Worm (Caenorhabditis elegans) whole organism, L3 larva: ENCODE results near the gene pole-2.

Experiments used
- R02D3.7 ChIP-seq: fragments of 150-350 bp; optimal IDR thresholded peaks from 2 replicates; lab custom pipeline; 2014; ENCODE audit warnings: missing biosample characterization, missing genetic modification characterization
- ZK546.5 ChIP-seq: sonication (generic microtip); optimal IDR thresholded peaks from 2 replicates; lab custom pipeline; 2017; ENCODE audit warnings: missing biosample characterization, missing genetic modification characterization
- ama-1 ChIP-seq: fragments of 150-350 bp; optimal IDR thresholded peaks from 2 replicates; lab custom pipeline; 2018
- ceh-16 ChIP-seq: sonication (generic microtip); optimal IDR thresholded peaks from 2 replicates; lab custom pipeline; 2017; ENCODE audit warnings: missing biosample characterization, missing genetic modification characterization
- ceh-28 ChIP-seq: fragments of 150-350 bp; optimal IDR thresholded peaks from 2 replicates; lab custom pipeline; 2014; ENCODE audit warnings: missing biosample characterization, missing genetic modification reagents, missing genetic modification characterization
- ceh-82 ChIP-seq: fragments of 150-350 bp; optimal IDR thresholded peaks from 2 replicates; lab custom pipeline; 2014; ENCODE audit warnings: missing biosample characterization, missing genetic modification characterization
- ceh-9 ChIP-seq: sonication (generic microtip); optimal IDR thresholded peaks from 2 replicates; lab custom pipeline; 2018; ENCODE audit warnings: missing biosample characterization, missing genetic modification characterization
- daf-12 ChIP-seq: fragments of 150-350 bp; optimal IDR thresholded peaks from 2 replicates; lab custom pipeline; 2014; ENCODE audit warnings: missing biosample characterization, missing genetic modification reagents, missing genetic modification characterization
- egl-27 ChIP-seq: sonication (generic microtip); optimal IDR thresholded peaks from 4 replicates; lab custom pipeline; 2017; ENCODE audit warnings: missing biosample characterization, missing genetic modification reagents, missing genetic modification characterization
- egl-5 ChIP-seq: fragments of 150-350 bp; optimal IDR thresholded peaks from 2 replicates; lab custom pipeline; 2017; ENCODE audit warnings: missing biosample characterization, missing genetic modification reagents, missing genetic modification characterization, inconsistent platforms
- elt-1 ChIP-seq: fragments of 150-350 bp; optimal IDR thresholded peaks from 2 replicates; lab custom pipeline; 2014; ENCODE audit warnings: missing biosample characterization, missing genetic modification characterization
- elt-2 ChIP-seq: sonication (generic microtip); optimal IDR thresholded peaks from 2 replicates; lab custom pipeline; 2016; ENCODE audit warnings: missing genetic modification reagents, mild to moderate bottlenecking, missing genetic modification characterization, missing compliant biosample characterization
- elt-3 ChIP-seq, 3 experiments: fragments of 150-350 bp in 1 of 3; sonication (generic microtip) in 2 of 3; optimal IDR thresholded peaks; 2 replicates in 2 of 3; 4 replicates in 1 of 3; lab custom pipeline; 2014 to 2017; ENCODE audit warnings: missing biosample characterization in 3 of 3, missing genetic modification characterization in 3 of 3
- eor-1 ChIP-seq, 2 experiments: fragments of 150-350 bp; optimal IDR thresholded peaks; 2 replicates each; lab custom pipeline; 2014 to 2018; ENCODE audit warnings: missing biosample characterization in 2 of 2, missing genetic modification characterization in 2 of 2
- fkh-10 ChIP-seq: sonication (generic microtip); optimal IDR thresholded peaks from 2 replicates; lab custom pipeline; 2017; ENCODE audit warnings: missing biosample characterization, missing genetic modification reagents, missing genetic modification characterization
- fkh-2 ChIP-seq: fragments of 150-350 bp; optimal IDR thresholded peaks from 2 replicates; lab custom pipeline; 2014; ENCODE audit warnings: missing biosample characterization, missing genetic modification reagents, missing genetic modification characterization
- fos-1 ChIP-seq: fragments of 150-350 bp; optimal IDR thresholded peaks from 2 replicates; lab custom pipeline; 2014; ENCODE audit warnings: missing biosample characterization, missing genetic modification characterization
- jun-1 ChIP-seq: fragments of 150-350 bp; optimal IDR thresholded peaks from 2 replicates; lab custom pipeline; 2014; ENCODE audit warnings: missing biosample characterization, missing genetic modification reagents, missing genetic modification characterization
- lin-15B ChIP-seq: fragments of 150-350 bp; optimal IDR thresholded peaks from 2 replicates; lab custom pipeline; 2014; ENCODE audit warnings: missing biosample characterization, missing genetic modification characterization
- lin-39 ChIP-seq: fragments of 150-350 bp; optimal IDR thresholded peaks from 2 replicates; lab custom pipeline; 2018; ENCODE audit warnings: missing biosample characterization, missing genetic modification reagents, missing genetic modification characterization
- lsy-12 ChIP-seq: sonication (generic microtip); optimal IDR thresholded peaks from 2 replicates; lab custom pipeline; 2016; ENCODE audit warnings: mild to moderate bottlenecking, missing genetic modification characterization, missing compliant biosample characterization
- mdl-1 ChIP-seq: fragments of 150-350 bp; optimal IDR thresholded peaks from 2 replicates; lab custom pipeline; 2014; ENCODE audit warnings: missing biosample characterization, missing genetic modification characterization
- mml-1 ChIP-seq: fragments of 150-350 bp; sonication (generic microtip); optimal IDR thresholded peaks from 3 replicates; lab custom pipeline; 2014; ENCODE audit warnings: missing biosample characterization, missing genetic modification characterization
- nfya-1 ChIP-seq: sonication (generic microtip); optimal IDR thresholded peaks from 2 replicates; lab custom pipeline; 2017; ENCODE audit warnings: missing genetic modification characterization, mild to moderate bottlenecking, missing compliant biosample characterization, antibody characterized with exemption, moderate library complexity; ENCODE audit not compliant: insufficient read depth
- nhr-11 ChIP-seq: fragments of 150-350 bp; optimal IDR thresholded peaks from 2 replicates; lab custom pipeline; 2014; ENCODE audit warnings: missing biosample characterization, missing genetic modification characterization
- nhr-12 ChIP-seq: fragments of 150-350 bp; optimal IDR thresholded peaks from 2 replicates; lab custom pipeline; 2014; ENCODE audit warnings: missing biosample characterization, missing genetic modification characterization
- nhr-237 ChIP-seq: fragments of 150-350 bp; optimal IDR thresholded peaks from 2 replicates; lab custom pipeline; 2014; ENCODE audit warnings: missing biosample characterization, missing genetic modification characterization
- nhr-25 ChIP-seq: sonication (generic microtip); optimal IDR thresholded peaks from 2 replicates; lab custom pipeline; 2017; ENCODE audit warnings: missing biosample characterization, missing genetic modification characterization
- nhr-28 ChIP-seq: fragments of 150-350 bp; optimal IDR thresholded peaks from 2 replicates; lab custom pipeline; 2014; ENCODE audit warnings: missing biosample characterization, missing genetic modification characterization
- nhr-43 ChIP-seq: sonication (generic microtip); optimal IDR thresholded peaks from 2 replicates; lab custom pipeline; 2016; ENCODE audit warnings: mild to moderate bottlenecking, missing genetic modification characterization, missing compliant biosample characterization; ENCODE audit not compliant: poor library complexity, severe bottlenecking
- nhr-67 ChIP-seq: fragments of 150-350 bp; optimal IDR thresholded peaks from 2 replicates; lab custom pipeline; 2014; ENCODE audit warnings: missing biosample characterization, missing genetic modification characterization
- nhr-76 ChIP-seq: fragments of 150-350 bp; sonication (generic microtip); optimal IDR thresholded peaks from 5 replicates; lab custom pipeline; 2014; ENCODE audit warnings: missing biosample characterization, missing genetic modification characterization
- nhr-77 ChIP-seq: fragments of 150-350 bp; optimal IDR thresholded peaks from 2 replicates; lab custom pipeline; 2014; ENCODE audit warnings: missing biosample characterization, missing genetic modification characterization
- pha-4 ChIP-seq: fragments of 150-350 bp; optimal IDR thresholded peaks from 2 replicates; lab custom pipeline; 2014; ENCODE audit warnings: missing biosample characterization, missing genetic modification reagents, missing genetic modification characterization
- pqm-1 ChIP-seq: fragments of 150-350 bp; optimal IDR thresholded peaks from 2 replicates; lab custom pipeline; 2017; ENCODE audit warnings: missing biosample characterization, missing genetic modification characterization, inconsistent platforms
- sea-2 ChIP-seq: fragments of 150-350 bp; sonication (generic microtip); optimal IDR thresholded peaks from 4 replicates; lab custom pipeline; 2014; ENCODE audit warnings: missing biosample characterization, missing genetic modification reagents, missing genetic modification characterization
- skn-1 ChIP-seq: fragments of 150-350 bp; optimal IDR thresholded peaks from 2 replicates; lab custom pipeline; 2014; ENCODE audit warnings: missing biosample characterization, missing genetic modification characterization
- tbx-2 ChIP-seq: sonication (generic microtip); optimal IDR thresholded peaks from 2 replicates; lab custom pipeline; 2016; ENCODE audit warnings: mild to moderate bottlenecking, missing genetic modification characterization, missing compliant biosample characterization
- unc-39 ChIP-seq: sonication (generic microtip); optimal IDR thresholded peaks from 4 replicates; lab custom pipeline; 2017; ENCODE audit warnings: missing biosample characterization, missing genetic modification characterization
- unc-62 ChIP-seq: fragments of 150-350 bp; sonication (generic microtip); optimal IDR thresholded peaks from 4 replicates; lab custom pipeline; 2014; ENCODE audit warnings: missing biosample characterization, missing genetic modification reagents, missing genetic modification characterization
- zag-1 ChIP-seq: fragments of 150-350 bp; optimal IDR thresholded peaks from 2 replicates; lab custom pipeline; 2014; ENCODE audit warnings: missing biosample characterization, missing genetic modification characterization
- ztf-11 ChIP-seq: fragments of 150-350 bp; optimal IDR thresholded peaks from 2 replicates; lab custom pipeline; 2014; ENCODE audit warnings: missing biosample characterization, missing genetic modification characterization
- ztf-4 ChIP-seq: fragments of 150-350 bp; optimal IDR thresholded peaks from 2 replicates; lab custom pipeline; 2014; ENCODE audit warnings: missing biosample characterization, missing genetic modification characterization

pole-2 gene

ce11 chrIV:8686510-8686909 lies at the start of gene pole-2:
pole-2 (minus strand) TSS chrIV:8686610.
- TF ChIP-seq eor-1 (tag; optimal IDR thresholded peaks at IDR 0.05; lab: Kevin White, UChicago) (no peak), lsy-12 (tag; lab: Kevin White, UChicago) (no peak), nhr-67 (tag; lab: Kevin White, UChicago) (no peak), nhr-77 (tag; lab: Kevin White, UChicago) (no peak), R02D3.7 (tag; lab: Kevin White, UChicago) (no peak), nhr-12 (tag; lab: Kevin White, UChicago) (no peak)

ce11 chrIV:8730469-8730868 lies 44.1 kb upstream of the pole-2 start, which contains the start of gene F21D5.3:
F21D5.3 (plus strand) TSS chrIV:8730815.
- TF ChIP-seq ztf-11 (tag; lab: Kevin White, UChicago) = no peak
- TF ChIP-seq fkh-2 (tag; lab: Kevin White, UChicago) = no peak
- TF ChIP-seq zag-1 (tag; lab: Kevin White, UChicago) = no peak
- no peak for TF ChIP-seq fkh-10
- no peak for TF ChIP-seq unc-62 (GFP tag; lab: Kevin White, UChicago)
- no peak for TF ChIP-seq nhr-77 (tag; lab: Kevin White, UChicago)
- peak; percentile 6 for TF ChIP-seq pha-4
- TF ChIP-seq ceh-82 = no peak
- TF ChIP-seq skn-1 (tag; lab: Kevin White, UChicago) = no peak
- no peak for TF ChIP-seq egl-27 (tag; lab: Kevin White, UChicago)
- no peak for TF ChIP-seq nfya-1 (tag; lab: Kevin White, UChicago)
- TF ChIP-seq egl-5 (tag; lab: Kevin White, UChicago) = no peak
- peak; percentile 16 for TF ChIP-seq jun-1 (tag; lab: Kevin White, UChicago)
- no peak for TF ChIP-seq nhr-76 (tag; lab: Kevin White, UChicago)
- TF ChIP-seq nhr-237 (tag; lab: Kevin White, UChicago) = no peak
- no peak for TF ChIP-seq daf-12 (tag; lab: Kevin White, UChicago)
- TF ChIP-seq nhr-12 (tag; lab: Kevin White, UChicago) = no peak
- peak; percentile 94 for TF ChIP-seq elt-2 (tag; lab: Kevin White, UChicago)
- TF ChIP-seq lin-39 = no peak
- no peak for TF ChIP-seq unc-39 (tag; lab: Kevin White, UChicago)
- TF ChIP-seq tbx-2 (tag; lab: Kevin White, UChicago) = no peak
- TF ChIP-seq mdl-1 (tag; lab: Kevin White, UChicago) = no peak
- TF ChIP-seq sea-2 (GFP tag; lab: Kevin White, UChicago) = no peak
- no peak for TF ChIP-seq ceh-28 (tag; lab: Kevin White, UChicago)
- no peak for TF ChIP-seq mml-1 (tag; lab: Kevin White, UChicago)
- no peak for TF ChIP-seq lsy-12 (tag; lab: Kevin White, UChicago)
- TF ChIP-seq nhr-11 (tag; lab: Kevin White, UChicago) = no peak
- no peak for TF ChIP-seq ZK546.5 (tag; lab: Kevin White, UChicago)
- TF ChIP-seq elt-1 (tag; lab: Kevin White, UChicago) = no peak
- TF ChIP-seq ceh-9 (tag; lab: Kevin White, UChicago) = no peak
- TF ChIP-seq elt-3 (tag; optimal IDR thresholded peaks at IDR 0.05; lab: Kevin White, UChicago) = no peak
- TF ChIP-seq pqm-1 = peak; percentile 96
- TF ChIP-seq ama-1 (lab: Kevin White, UChicago) = no peak
- TF ChIP-seq fos-1 (tag; lab: Kevin White, UChicago) = no peak
- TF ChIP-seq nhr-28 (tag; lab: Kevin White, UChicago) = no peak
- no peak for TF ChIP-seq eor-1 (tag; optimal IDR thresholded peaks at IDR 0.05; lab: Kevin White, UChicago)

DNA sequence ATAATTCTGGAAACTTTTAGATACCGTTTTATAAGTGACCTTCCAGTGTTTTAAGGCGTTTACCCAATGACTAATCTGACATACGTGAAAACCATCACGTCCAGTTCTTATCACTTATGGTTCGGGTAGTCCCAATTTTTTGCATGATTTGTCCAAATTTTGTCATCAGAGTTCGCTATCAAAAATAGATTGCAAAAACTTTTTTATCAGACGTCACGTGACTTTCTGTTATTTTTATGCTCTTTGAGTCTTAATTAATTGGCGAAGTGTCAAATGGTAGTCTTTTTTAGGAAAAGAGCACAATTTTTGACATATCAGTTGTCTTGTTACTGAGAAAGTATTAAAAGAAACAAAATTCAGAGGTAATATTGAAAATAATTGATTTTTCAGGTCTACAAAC lies 43.2 kb upstream of the pole-2 start:
- TF ChIP-seq fkh-10 = no peak
- no peak for TF ChIP-seq lsy-12 (tag; lab: Kevin White, UChicago)
- no peak for TF ChIP-seq nhr-25 (tag; lab: Kevin White, UChicago)
- TF ChIP-seq ZK546.5 (tag; lab: Kevin White, UChicago) = no peak
- no peak for TF ChIP-seq ama-1 (lab: Kevin White, UChicago)
- TF ChIP-seq nhr-43 = no peak
- no peak for TF ChIP-seq ceh-16
- TF ChIP-seq fos-1 (tag; lab: Kevin White, UChicago) = no peak
- TF ChIP-seq sea-2 (GFP tag; lab: Kevin White, UChicago) = no peak
- TF ChIP-seq lin-15B (tag; lab: Kevin White, UChicago) = no peak
- TF ChIP-seq pha-4 = peak; percentile 45
- no peak for TF ChIP-seq ztf-4 (tag; lab: Kevin White, UChicago)
- TF ChIP-seq elt-2 (tag; lab: Kevin White, UChicago) = peak; percentile 90
- peak; percentile 66 for TF ChIP-seq pqm-1
